Worm (Caenorhabditis elegans) whole organism, L3 larva: ENCODE data around the gene nspf-1.

Experiments
- ZK546.5 ChIP-seq: sonication (generic microtip); optimal IDR thresholded peaks from 2 replicates; lab custom pipeline; 2017; ENCODE audit warnings: missing biosample characterization, missing genetic modification characterization
- ceh-82 ChIP-seq: fragments of 150-350 bp; optimal IDR thresholded peaks from 2 replicates; lab custom pipeline; 2014; ENCODE audit warnings: missing biosample characterization, missing genetic modification characterization
- elt-3 ChIP-seq, 3 experiments: fragments of 150-350 bp in 1 of 3; sonication (generic microtip) in 2 of 3; optimal IDR thresholded peaks; 2 replicates in 2 of 3; 4 replicates in 1 of 3; lab custom pipeline; 2014 to 2017; ENCODE audit warnings: missing biosample characterization in 3 of 3, missing genetic modification characterization in 3 of 3
- nhr-237 ChIP-seq: fragments of 150-350 bp; optimal IDR thresholded peaks from 2 replicates; lab custom pipeline; 2014; ENCODE audit warnings: missing biosample characterization, missing genetic modification characterization
- nhr-28 ChIP-seq: fragments of 150-350 bp; optimal IDR thresholded peaks from 2 replicates; lab custom pipeline; 2014; ENCODE audit warnings: missing biosample characterization, missing genetic modification characterization
- nhr-76 ChIP-seq: fragments of 150-350 bp; sonication (generic microtip); optimal IDR thresholded peaks from 5 replicates; lab custom pipeline; 2014; ENCODE audit warnings: missing biosample characterization, missing genetic modification characterization
- snpc-4 ChIP-seq: fragments of 150-350 bp; optimal IDR thresholded peaks from 2 replicates; lab custom pipeline; 2014; ENCODE audit warnings: missing biosample characterization, missing genetic modification characterization

- no peak for TF ChIP-seq snpc-4 (tag; lab: Kevin White, UChicago)
- no peak for TF ChIP-seq ZK546.5 (tag; lab: Kevin White, UChicago)
- no peak for TF ChIP-seq ceh-82 (tag; lab: Kevin White, UChicago)
- no peak for TF ChIP-seq nhr-28 (tag; lab: Kevin White, UChicago)
- no peak for TF ChIP-seq nhr-237 (tag; lab: Kevin White, UChicago)
- no peak for TF ChIP-seq nhr-76
- no peak for TF ChIP-seq elt-3 (tag; optimal IDR thresholded peaks at IDR 0.05; lab: Kevin White, UChicago)
Observed at ce11 chrII:2707872-2708271, 20.4 kb downstream of the nspf-1 start, which contains the start of gene Y47G7B.2.
